Fruit fly (Drosophila melanogaster): ENCODE measurements around the gene phol.
A peak's percentile ranks its signal among the peaks of the same experiment; 100 is the strongest.

Gene phol

dm6 chr3L:9462247-9462769, 6.2 kb upstream of the phol start:
- peak; percentile 89 for TF ChIP-seq Sox102F (GFP tag; optimal IDR thresholded peaks at IDR 0.05)
- TF ChIP-seq cyc (GFP tag; optimal IDR thresholded peaks at IDR 0.05) = peak; percentile 80
- TF ChIP-seq CG8632 (GFP tag; optimal IDR thresholded peaks at IDR 0.05) = peak; percentile 83
- TF ChIP-seq CG8319 (GFP tag; optimal IDR thresholded peaks at IDR 0.05) = peak; percentile 52
- TF ChIP-seq CG31627 (GFP tag; optimal IDR thresholded peaks at IDR 0.05) = peak; percentile 77
- TF ChIP-seq CG15336 (GFP tag; IDR thresholded peaks at IDR 0.05) = peak; percentile 95
- TF ChIP-seq CG6163 (GFP tag; IDR thresholded peaks at IDR 0.05) = peak; percentile 87
- peak; percentile 66 to 84 for TF ChIP-seq ss (GFP tag; optimal IDR thresholded peaks at IDR 0.05)
- peak; percentile 87 for TF ChIP-seq CG34406 (GFP tag; optimal IDR thresholded peaks at IDR 0.05)
- peak; percentile 85 for TF ChIP-seq spab (GFP tag; optimal IDR thresholded peaks at IDR 0.05)
- peak; percentile 73 for TF ChIP-seq CG1621 (tag; optimal IDR thresholded peaks at IDR 0.05)
- peak; percentile 76 for TF ChIP-seq Eip93F (GFP tag; optimal IDR thresholded peaks at IDR 0.05)
- TF ChIP-seq Blimp-1 (GFP tag; optimal IDR thresholded peaks at IDR 0.05) = peak; percentile 80
- TF ChIP-seq Sox15 (GFP tag; optimal IDR thresholded peaks at IDR 0.05) = peak; percentile 56
- peak; percentile 96 for TF ChIP-seq CG8119 (GFP tag; IDR thresholded peaks at IDR 0.05)
- TF ChIP-seq CG4318 (GFP tag; optimal IDR thresholded peaks at IDR 0.05) = peak; percentile 88
- peak; percentile 78 for TF ChIP-seq CG11294 (GFP tag; IDR thresholded peaks at IDR 0.05)
- TF ChIP-seq esn (GFP tag; optimal IDR thresholded peaks at IDR 0.05) = peak; percentile 93
- TF ChIP-seq pdm3 (GFP tag; optimal IDR thresholded peaks at IDR 0.05) = peak; percentile 91
- peak; percentile 87 for TF ChIP-seq Gug (GFP tag; IDR thresholded peaks at IDR 0.05)
- TF ChIP-seq Hr4 (GFP tag; optimal IDR thresholded peaks at IDR 0.05) = peak; percentile 96
- peak; percentile 70 to 93 for TF ChIP-seq salr (GFP tag; optimal IDR thresholded peaks at IDR 0.05)
- TF ChIP-seq CG11902 (GFP tag; optimal IDR thresholded peaks at IDR 0.05) = peak; percentile 59
- peak; percentile 90 for TF ChIP-seq achi (GFP tag; optimal IDR thresholded peaks at IDR 0.05)
- TF ChIP-seq net (GFP tag; optimal IDR thresholded peaks at IDR 0.05) = peak; percentile 91
- peak; percentile 83 for TF ChIP-seq vri (GFP tag; optimal IDR thresholded peaks at IDR 0.05)
- peak; percentile 83 for TF ChIP-seq CG6808 (GFP tag; optimal IDR thresholded peaks at IDR 0.05)
- peak; percentile 91 for TF ChIP-seq CG3032 (tag; optimal IDR thresholded peaks at IDR 0.05)
- peak; percentile 96 for TF ChIP-seq CG32006 (GFP tag; optimal IDR thresholded peaks at IDR 0.05)
- peak; percentile 89 for TF ChIP-seq Smox (GFP tag; optimal IDR thresholded peaks at IDR 0.05)
- peak; percentile 81 for TF ChIP-seq CG11762 (GFP tag; optimal IDR thresholded peaks at IDR 0.05; ENCODE audit: insufficient read depth)
- TF ChIP-seq Hr39 (GFP tag; optimal IDR thresholded peaks at IDR 0.05) = peak; percentile 64
- peak; percentile 91 for TF ChIP-seq OdsH (GFP tag; optimal IDR thresholded peaks at IDR 0.05)
- peak; percentile 89 for TF ChIP-seq CG3919 (GFP tag; optimal IDR thresholded peaks at IDR 0.05)
- TF ChIP-seq topi (GFP tag; optimal IDR thresholded peaks at IDR 0.05) = peak; percentile 89
- peak; percentile 87 for TF ChIP-seq acj6 (GFP tag; optimal IDR thresholded peaks at IDR 0.05)
- TF ChIP-seq CG10631 (GFP tag; optimal IDR thresholded peaks at IDR 0.05) = peak; percentile 79
- peak; percentile 99 for TF ChIP-seq Eip78C (GFP tag)
- TF ChIP-seq Ets96B (tag; optimal IDR thresholded peaks at IDR 0.05) = peak; percentile 92
- peak; percentile 80 for TF ChIP-seq CG7368 (GFP tag; optimal IDR thresholded peaks at IDR 0.05)
- TF ChIP-seq Eip75B (GFP tag; optimal IDR thresholded peaks at IDR 0.05) = peak; percentile 91
- peak; percentile 95 for TF ChIP-seq svp (GFP tag)
- TF ChIP-seq dsx (GFP tag; optimal IDR thresholded peaks at IDR 0.05; ENCODE audit: poor library complexity, severe bottlenecking) = peak; percentile 85
- peak; percentile 71 for TF ChIP-seq CG9139 (GFP tag; optimal IDR thresholded peaks at IDR 0.05)
- TF ChIP-seq fd59A (GFP tag; optimal IDR thresholded peaks at IDR 0.05) = peak; percentile 81
- TF ChIP-seq fkh (GFP tag; optimal IDR thresholded peaks at IDR 0.05) = peak; percentile 29
- TF ChIP-seq CG6792 (GFP tag; optimal IDR thresholded peaks at IDR 0.05) = peak; percentile 86
- TF ChIP-seq Hr38 (GFP tag; optimal IDR thresholded peaks at IDR 0.05) = no peak
- peak; percentile 90 for TF ChIP-seq CG16779 (tag; optimal IDR thresholded peaks at IDR 0.05)
- TF ChIP-seq CG10669 (GFP tag; optimal IDR thresholded peaks at IDR 0.05) = peak; percentile 90
- peak; percentile 90 for TF ChIP-seq eg (GFP tag; IDR thresholded peaks at IDR 0.05)

Measured in whole organism, prepupa.